Fruit fly (Drosophila melanogaster) S2 (cell line): ENCODE data around the gene CG4983.

Experiments used
- CG8478 ChIP-seq: fragments of >200 bp; optimal IDR thresholded peaks from 2 replicates; lab custom pipeline; 2018
- CTCF ChIP-seq, 2 experiments: fragments of >200 bp; optimal IDR thresholded peaks; 2 replicates each; lab custom pipeline; 2018

Gene CG4983

dm6 chr2L:11651910-11652498 lies at the start of gene CG4983, which contains the start of gene CG12307:
Gene CG4983, plus strand, starts transcription at chr2L:11652448.
Gene CG12307, minus strand, starts transcription at chr2L:11652010.
- TF ChIP-seq CTCF (optimal IDR thresholded peaks at IDR 0.05; lab: Kevin White, UChicago) = no peak
- TF ChIP-seq CG8478 (lab: Kevin White, UChicago) = no peak

- no peak for TF ChIP-seq CG8478 (lab: Kevin White, UChicago)
- no peak for TF ChIP-seq CTCF (optimal IDR thresholded peaks at IDR 0.05; lab: Kevin White, UChicago)
Observed at dm6 chr2L:11611672-11612071, 40.6 kb upstream of the CG4983 start, which contains the start of gene spag4. Gene spag4, minus strand, starts transcription at chr2L:11611772.

- TF ChIP-seq CG8478 (lab: Kevin White, UChicago) (no peak), CTCF (optimal IDR thresholded peaks at IDR 0.05; lab: Kevin White, UChicago) (peak; percentile 50 to 54)
Observed at dm6 chr2L:11624190-11624589, 28.1 kb upstream of the CG4983 start.

dm6 chr2L:11628292-11628691 lies 24.0 kb upstream of the CG4983 start:
- no peak for TF ChIP-seq CTCF (optimal IDR thresholded peaks at IDR 0.05; lab: Kevin White, UChicago)
- no peak for TF ChIP-seq CG8478 (lab: Kevin White, UChicago)

- no peak for TF ChIP-seq CG8478 (lab: Kevin White, UChicago)
- no peak for TF ChIP-seq CTCF (optimal IDR thresholded peaks at IDR 0.05; lab: Kevin White, UChicago)
Observed at dm6 chr2L:11648739-11649138, 3.5 kb upstream of the CG4983 start, which contains the start of gene CG6614. Gene CG6614, minus strand, starts transcription at chr2L:11648839.

- TF ChIP-seq CTCF (optimal IDR thresholded peaks at IDR 0.05; lab: Kevin White, UChicago) = no peak
- TF ChIP-seq CG8478 (lab: Kevin White, UChicago) = no peak
Observed at dm6 chr2L:11657110-11657509, 4.9 kb downstream of the CG4983 start, which contains the start of gene CG43167. Gene CG43167, plus strand, starts transcription at chr2L:11657410.

- TF ChIP-seq CG8478 (lab: Kevin White, UChicago) (no peak), CTCF (optimal IDR thresholded peaks at IDR 0.05; lab: Kevin White, UChicago) (no peak)
Observed at dm6 chr2L:11662959-11663358, 10.7 kb downstream of the CG4983 start, which contains the start of gene CG44477. Gene CG44477, plus strand, starts transcription at chr2L:11663259.

dm6 chr2L:11694504-11694903 lies 42.3 kb downstream of the CG4983 start, which contains the start of gene CG4988:
Gene CG4988, plus strand, starts transcription at chr2L:11694804.
- TF ChIP-seq CG8478 (lab: Kevin White, UChicago) = no peak
- TF ChIP-seq CTCF (optimal IDR thresholded peaks at IDR 0.05; lab: Kevin White, UChicago) = no peak

- TF ChIP-seq CG8478 (lab: Kevin White, UChicago) (no peak), CTCF (optimal IDR thresholded peaks at IDR 0.05; lab: Kevin White, UChicago) (no peak)
Observed at dm6 chr2L:11701819-11702218, 49.6 kb downstream of the CG4983 start.
